Fruit fly (Drosophila melanogaster): ENCODE results near the gene Pgant7.

dm6 chrX:18524594-18525266 is 24.9 kb upstream of the Pgant7 start:
- TF ChIP-seq CG12605 (GFP tag; IDR thresholded peaks at IDR 0.05) = no peak
- TF ChIP-seq CG13204 (GFP tag; optimal IDR thresholded peaks at IDR 0.05) = no peak
